Worm (Caenorhabditis elegans): ENCODE measurements around the gene acr-20.
"Not testable (repeated sequence)": the region's sequence is repeated elsewhere in the genome, so short reads cannot be mapped to it uniquely, and the experiment has no call there.

Gene acr-20

DNA sequence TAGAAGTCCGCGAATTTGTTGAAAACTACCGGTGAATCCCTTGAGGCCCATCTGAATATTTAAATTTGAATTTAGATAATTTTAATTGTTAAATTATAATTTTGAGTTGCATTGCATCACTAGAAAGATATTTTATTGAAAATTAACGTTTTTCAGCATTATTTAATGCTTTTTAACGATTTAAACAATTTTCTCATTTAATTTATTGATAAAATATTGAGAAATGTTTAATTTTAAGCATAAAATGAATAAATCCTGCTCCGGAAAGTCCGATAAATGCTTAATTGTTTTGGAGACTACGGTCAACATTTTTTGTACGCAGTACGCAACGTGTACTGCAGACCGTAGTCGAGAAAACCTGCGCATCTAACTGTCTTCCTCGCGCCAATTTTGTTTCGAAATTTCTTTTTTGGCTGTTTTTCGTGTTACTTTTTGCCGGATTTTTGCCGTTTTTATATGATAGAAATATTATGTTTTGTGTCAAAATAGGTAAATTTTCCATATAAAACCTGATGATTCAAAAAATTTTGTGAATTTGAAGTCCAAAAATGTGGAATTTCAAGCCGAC, 28.3 kb downstream of the acr-20 start, which contains the start of the genes Y54G11A.17, lin-7 and elof-1 (continued):
- peak; percentile 75 for TF ChIP-seq lir-3 (tag; optimal IDR thresholded peaks at IDR 0.05; ENCODE audit: poor library complexity)
- no peak for TF ChIP-seq sox-4 (tag; optimal IDR thresholded peaks at IDR 0.05)
- peak in 1 of 2 experiments; percentile 88 for TF ChIP-seq mdl-1 (tag; optimal IDR thresholded peaks at IDR 0.05)
- TF ChIP-seq ceh-88 (GFP tag; IDR thresholded peaks at IDR 0.05) = peak; percentile 62
- TF ChIP-seq F16B12.6 (tag; optimal IDR thresholded peaks at IDR 0.05) = peak; percentile 99

- peak in 1 of 2 experiments; percentile 14 for TF ChIP-seq efl-1 (optimal IDR thresholded peaks at IDR 0.05)
- not testable (repeated sequence) for TF ChIP-seq efl-1 (GFP tag; optimal IDR thresholded peaks at IDR 0.05 in 1 of 2)
Measured at ce11 chrII:14346243-14346642, 31.5 kb downstream of the acr-20 start, which contains the start of gene Y54G11A.9. Gene Y54G11A.9 (minus strand): TSS chrII:14346438.

DNA sequence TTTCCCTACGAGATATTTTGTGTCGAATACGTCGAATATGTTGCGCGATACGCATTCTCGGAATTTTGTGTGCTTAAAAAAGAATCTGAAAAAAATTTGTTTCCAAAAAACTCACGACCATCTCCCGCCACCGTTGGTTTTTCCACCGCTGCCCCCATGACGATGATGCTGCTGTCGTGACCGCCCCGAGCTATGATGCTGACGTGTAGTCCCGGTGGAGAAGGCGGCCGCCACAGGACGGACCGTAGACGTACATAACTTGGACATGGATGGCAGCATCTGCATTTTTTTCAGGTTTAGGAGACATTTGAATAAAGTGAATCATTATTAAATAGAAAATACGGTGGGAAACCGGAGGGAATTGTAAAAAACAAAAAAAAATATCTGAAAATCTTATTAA, 33.5 kb downstream of the acr-20 start, which contains the start of gene ddl-3:
Gene ddl-3, minus strand, starts transcription at position 289 of the 400 bp plus-strand sequence.
- TF ChIP-seq nhr-85 (tag); snu-23 (GFP tag; optimal IDR thresholded peaks at IDR 0.05); elt-3 (tag; optimal IDR thresholded peaks at IDR 0.05): not testable (repeated sequence)
